Worm (Caenorhabditis elegans) whole organism, young adult: Measurements from ENCODE around the gene clec-150.

Experiments
- B0035.1 ChIP-seq: sonication (generic microtip); optimal IDR thresholded peaks from 2 replicates; lab custom pipeline; 2016; ENCODE audit warnings: missing genetic modification characterization, mild to moderate bottlenecking, missing compliant biosample characterization, missing genotype, missing genetic modification reagents
- F22D6.2 ChIP-seq: sonication (generic microtip); optimal IDR thresholded peaks from 2 replicates; lab custom pipeline; 2016; ENCODE audit warnings: mild to moderate bottlenecking, missing genetic modification characterization, missing compliant biosample characterization
- F23B12.7 ChIP-seq: sonication (generic microtip); optimal IDR thresholded peaks from 2 replicates; lab custom pipeline; 2017; ENCODE audit warnings: missing genetic modification characterization, mild to moderate bottlenecking, missing compliant biosample characterization, antibody characterized with exemption, moderate library complexity; ENCODE audit not compliant: insufficient read depth
- F33H1.4 ChIP-seq: fragments of 200-800 bp; sonication (Bioruptor generic); IDR thresholded peaks from 2 replicates; pipeline ENCODE4 v1.3.6; 2022; ENCODE audit warnings: missing genetic modification reagents, missing genetic modification characterization, missing compliant biosample characterization
- F39B2.1 ChIP-seq: fragments of 200-800 bp; sonication (Bioruptor generic); IDR thresholded peaks from 2 replicates; pipeline ENCODE4 v1.3.6; 2022; ENCODE audit warnings: missing genetic modification reagents, missing genetic modification characterization, missing compliant biosample characterization
- F49E8.2 ChIP-seq: sonication (generic microtip); optimal IDR thresholded peaks from 3 replicates; lab custom pipeline; 2017; ENCODE audit warnings: missing genetic modification characterization, mild to moderate bottlenecking, missing compliant biosample characterization, antibody characterized with exemption, moderate library complexity; ENCODE audit not compliant: insufficient read depth
- F52B5.7 ChIP-seq: sonication (generic microtip); optimal IDR thresholded peaks from 2 replicates; lab custom pipeline; 2016; ENCODE audit warnings: mild to moderate bottlenecking, missing genetic modification characterization, missing compliant biosample characterization
- F55B11.4 ChIP-seq: sonication (generic microtip); optimal IDR thresholded peaks from 2 replicates; lab custom pipeline; 2016; ENCODE audit warnings: missing compliant biosample characterization, missing genetic modification characterization, borderline replicate concordance; ENCODE audit not compliant: insufficient read depth
- K12H6.12 ChIP-seq: fragments of 200-800 bp; sonication (Bioruptor generic); optimal IDR thresholded peaks from 2 replicates; lab custom pipeline; 2018; ENCODE audit warnings: mild to moderate bottlenecking, missing genetic modification characterization, missing compliant biosample characterization
- T26A5.8 ChIP-seq: sonication (generic microtip); optimal IDR thresholded peaks from 2 replicates; lab custom pipeline; 2016; ENCODE audit warnings: missing genetic modification characterization, missing compliant biosample characterization
- Y67H2A.10 ChIP-seq: fragments of 200-800 bp; sonication (Bioruptor generic); conservative IDR thresholded peaks from 2 replicates; pipeline ENCODE4 v1.3.6; 2022; ENCODE audit warnings: missing genetic modification reagents, missing genetic modification characterization, missing compliant biosample characterization
- Y79H2A.3 ChIP-seq: fragments of 200-800 bp; sonication (Bioruptor generic); conservative IDR thresholded peaks from 2 replicates; pipeline ENCODE4 v1.3.6; 2022; ENCODE audit warnings: missing genetic modification reagents, missing genetic modification characterization, missing compliant biosample characterization
- ceh-100 ChIP-seq: fragments of 200-800 bp; sonication (Bioruptor generic); IDR thresholded peaks from 2 replicates; pipeline ENCODE4 v1.3.6; 2022; ENCODE audit warnings: missing genetic modification reagents, missing genetic modification characterization, missing compliant biosample characterization
- chd-7 ChIP-seq: sonication (generic microtip); optimal IDR thresholded peaks from 2 replicates; lab custom pipeline; 2016; ENCODE audit warnings: mild to moderate bottlenecking, missing genetic modification characterization, moderate library complexity, missing compliant biosample characterization
- gei-17 ChIP-seq: fragments of 200-800 bp; sonication (Bioruptor generic); optimal IDR thresholded peaks from 2 replicates; lab custom pipeline; 2018; ENCODE audit warnings: mild to moderate bottlenecking, missing genetic modification characterization, missing compliant biosample characterization
- him-1 ChIP-seq: sonication (generic microtip); optimal IDR thresholded peaks from 2 replicates; lab custom pipeline; 2016; ENCODE audit warnings: missing genotype, missing genetic modification reagents, missing genetic modification characterization, missing compliant biosample characterization
- hlh-26 ChIP-seq: fragments of 200-800 bp; sonication (Bioruptor generic); conservative IDR thresholded peaks from 2 replicates; pipeline ENCODE4 v1.3.6; 2022; ENCODE audit warnings: missing genetic modification reagents, missing genetic modification characterization, missing compliant biosample characterization
- hmg-20 ChIP-seq: fragments of 200-800 bp; sonication (Bioruptor generic); IDR thresholded peaks from 2 replicates; pipeline ENCODE4 v1.3.6; 2022; ENCODE audit warnings: missing genetic modification reagents, missing genetic modification characterization, missing compliant biosample characterization
- hsf-1 ChIP-seq: fragments of 200-800 bp; sonication (Bioruptor generic); IDR thresholded peaks from 2 replicates; pipeline ENCODE4 v1.3.6; 2022; ENCODE audit warnings: missing genetic modification reagents, missing genetic modification characterization, missing compliant biosample characterization
- lag-1 ChIP-seq: fragments of 200-800 bp; sonication (Bioruptor generic); IDR thresholded peaks from 2 replicates; pipeline ENCODE4 v1.3.6; 2022; ENCODE audit warnings: missing genetic modification reagents, missing genetic modification characterization, missing compliant biosample characterization
- let-526 ChIP-seq: fragments of 200-800 bp; sonication (Bioruptor generic); IDR thresholded peaks from 2 replicates; pipeline ENCODE4 v1.3.6; 2022; ENCODE audit warnings: missing genetic modification reagents, missing genetic modification characterization, missing compliant biosample characterization
- lir-1 ChIP-seq: fragments of 200-800 bp; sonication (Bioruptor generic); conservative IDR thresholded peaks from 2 replicates; pipeline ENCODE4 v1.3.6; 2022; ENCODE audit warnings: missing genetic modification reagents, missing genetic modification characterization, missing compliant biosample characterization
- lsl-1 ChIP-seq: fragments of 200-800 bp; sonication (Bioruptor generic); optimal IDR thresholded peaks from 2 replicates; lab custom pipeline; 2018; ENCODE audit warnings: mild to moderate bottlenecking, missing genetic modification characterization, moderate library complexity, missing compliant biosample characterization
- madf-10 ChIP-seq: sonication (generic microtip); optimal IDR thresholded peaks from 2 replicates; lab custom pipeline; 2016; ENCODE audit warnings: mild to moderate bottlenecking, missing genetic modification characterization, missing compliant biosample characterization
- mcd-1 ChIP-seq: fragments of 200-800 bp; sonication (Bioruptor generic); IDR thresholded peaks from 2 replicates; pipeline ENCODE4 v1.3.6; 2022; ENCODE audit warnings: missing genetic modification reagents, missing genetic modification characterization, missing compliant biosample characterization
- mel-28 ChIP-seq: sonication (generic microtip); optimal IDR thresholded peaks from 2 replicates; lab custom pipeline; 2016; ENCODE audit warnings: borderline replicate concordance, mild to moderate bottlenecking, missing genetic modification characterization, missing compliant biosample characterization
- nfya-1 ChIP-seq: sonication (generic microtip); optimal IDR thresholded peaks from 2 replicates; lab custom pipeline; 2017; ENCODE audit warnings: antibody characterized with exemption, missing compliant biosample characterization, missing genetic modification characterization, borderline replicate concordance; ENCODE audit not compliant: insufficient read depth
- nhr-120 ChIP-seq: fragments of 200-800 bp; sonication (Bioruptor generic); IDR thresholded peaks from 2 replicates; pipeline ENCODE4 v1.3.6; 2022; ENCODE audit warnings: missing genetic modification characterization, missing compliant biosample characterization
- nhr-90 ChIP-seq: sonication (generic microtip); optimal IDR thresholded peaks from 2 replicates; lab custom pipeline; 2016; ENCODE audit warnings: missing genotype, mild to moderate bottlenecking, missing genetic modification characterization, missing compliant biosample characterization
- rec-8 ChIP-seq, 2 experiments: sonication (generic microtip); optimal IDR thresholded peaks; 2 replicates each; lab custom pipeline; 2016; ENCODE audit warnings: mild to moderate bottlenecking in 2 of 2, missing genetic modification characterization in 2 of 2, missing genetic modification reagents in 2 of 2, missing genotype in 2 of 2, missing biosample characterization in 1 of 2, missing compliant biosample characterization in 1 of 2, moderate library complexity in 1 of 2
- snpc-1.3 ChIP-seq: sonication (generic microtip); optimal IDR thresholded peaks from 2 replicates; lab custom pipeline; 2017; ENCODE audit warnings: missing genetic modification characterization, mild to moderate bottlenecking, missing compliant biosample characterization, antibody characterized with exemption, moderate library complexity, missing genotype, missing genetic modification reagents; ENCODE audit not compliant: insufficient read depth
- sptf-2 ChIP-seq: fragments of 200-800 bp; sonication (Bioruptor generic); optimal IDR thresholded peaks from 2 replicates; lab custom pipeline; 2018; ENCODE audit warnings: mild to moderate bottlenecking, missing genetic modification characterization, missing compliant biosample characterization
- tbx-9 ChIP-seq: sonication (generic microtip); optimal IDR thresholded peaks from 2 replicates; lab custom pipeline; 2016; ENCODE audit warnings: borderline replicate concordance, missing genetic modification characterization, inconsistent platforms, missing compliant biosample characterization
- tlf-1 ChIP-seq: fragments of 200-800 bp; sonication (Bioruptor generic); optimal IDR thresholded peaks from 2 replicates; lab custom pipeline; 2018; ENCODE audit warnings: mild to moderate bottlenecking, missing genetic modification characterization, missing compliant biosample characterization
- unc-62 ChIP-seq: fragments of 150-350 bp; optimal IDR thresholded peaks from 2 replicates; lab custom pipeline; 2014; ENCODE audit warnings: missing biosample characterization, missing genetic modification reagents, missing genetic modification characterization
- zfh-2 ChIP-seq: fragments of 200-800 bp; sonication (Bioruptor generic); conservative IDR thresholded peaks from 2 replicates; pipeline ENCODE4 v1.3.6; 2022; ENCODE audit warnings: missing genetic modification reagents, missing genetic modification characterization, missing compliant biosample characterization
- ztf-25 ChIP-seq: fragments of 200-800 bp; sonication (Bioruptor generic); IDR thresholded peaks from 2 replicates; pipeline ENCODE4 v1.3.6; 2022; ENCODE audit warnings: missing genetic modification reagents, missing genetic modification characterization, missing compliant biosample characterization

clec-150 gene

DNA sequence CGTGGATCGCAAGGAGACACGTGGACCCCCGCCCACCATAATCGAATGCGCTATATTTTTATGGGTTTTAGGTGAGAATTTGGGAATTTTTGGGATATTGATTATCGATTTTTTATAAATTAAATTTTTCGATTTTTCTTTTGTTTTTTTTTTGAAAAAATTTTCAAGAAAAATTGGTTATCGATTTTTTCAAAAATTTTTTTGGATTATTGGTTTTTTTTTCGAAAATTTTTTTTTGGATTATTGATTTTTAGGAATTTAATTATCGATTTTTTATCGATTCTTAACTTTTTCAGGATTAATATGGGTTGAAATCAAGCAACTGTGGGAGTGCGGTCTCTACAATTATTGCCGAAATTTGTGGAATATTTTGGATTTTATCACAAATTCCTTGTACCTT is 5.9 kb upstream of the clec-150 start:
- TF ChIP-seq F52B5.7 (tag; lab: Kevin White, UChicago) (no peak), gei-17 (GFP tag; lab: Kevin White, UChicago) (no peak), chd-7 (no peak), nhr-120 (GFP tag; lab: Robert Waterston, UW) (no peak), mel-28 (tag; lab: Kevin White, UChicago) (no peak), hlh-26 (GFP tag; lab: Robert Waterston, UW) (no peak), zfh-2 (GFP tag; lab: Robert Waterston, UW) (no peak), madf-10 (tag; lab: Kevin White, UChicago) (no peak), lag-1 (no peak), hsf-1 (no peak), F49E8.2 (tag; lab: Kevin White, UChicago) (no peak)

DNA sequence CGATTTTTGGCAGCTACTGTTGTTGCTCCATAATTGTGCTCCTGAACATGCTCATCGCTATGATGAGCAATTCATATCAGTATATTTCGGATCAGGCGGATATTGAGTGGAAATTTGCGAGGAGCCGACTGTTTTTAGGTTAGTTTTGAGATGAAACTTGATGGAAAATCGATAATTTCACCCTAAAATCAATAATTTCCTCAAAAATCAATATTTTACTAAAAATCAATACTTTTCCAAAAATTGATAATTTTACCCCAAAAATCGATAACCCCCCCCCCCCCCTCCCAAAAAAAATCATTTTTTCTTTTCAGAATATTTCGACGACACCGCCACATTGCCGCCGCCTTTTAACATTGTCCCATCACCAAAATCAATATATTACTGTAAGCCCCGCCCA is 3.7 kb upstream of the clec-150 start:
- TF ChIP-seq ztf-25 (GFP tag; lab: Robert Waterston, UW) (no peak), Y79H2A.3 (no peak), tlf-1 (GFP tag; lab: Kevin White, UChicago) (no peak), F39B2.1 (GFP tag; lab: Robert Waterston, UW) (no peak), F33H1.4 (no peak), lsl-1 (GFP tag; lab: Kevin White, UChicago) (no peak), F55B11.4 (tag; lab: Kevin White, UChicago) (no peak), B0035.1 (tag; lab: Kevin White, UChicago) (no peak), F23B12.7 (tag; lab: Kevin White, UChicago) (no peak)

DNA sequence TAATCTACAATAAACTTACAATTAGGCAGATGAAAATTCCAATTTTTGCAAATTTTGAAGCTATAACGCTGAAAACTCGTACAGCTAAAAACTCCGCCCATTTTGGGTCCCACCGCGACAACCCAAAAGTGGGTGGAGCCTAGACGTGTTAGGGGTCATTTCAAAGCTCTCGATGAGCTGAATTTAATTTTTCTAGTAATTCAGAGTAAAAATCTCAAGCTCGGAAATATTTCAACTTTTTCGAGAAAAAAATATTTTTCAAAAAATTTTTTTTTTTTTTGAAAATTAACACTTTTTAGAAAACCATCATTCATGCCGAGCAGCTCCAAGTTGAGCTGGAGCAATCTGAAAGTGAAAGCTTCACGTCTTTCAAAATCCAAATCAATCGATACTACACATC is 1.2 kb upstream of the clec-150 start, which contains the start of gene R06B10.7:
R06B10.7 (minus strand) TSS at position 101 of the 400 bp plus-strand sequence.
- no peak for TF ChIP-seq sptf-2
- no peak for TF ChIP-seq F22D6.2 (tag; lab: Kevin White, UChicago)
- TF ChIP-seq Y67H2A.10 (GFP tag; lab: Robert Waterston, UW), result no peak
- no peak for TF ChIP-seq mcd-1 (GFP tag; lab: Robert Waterston, UW)
- TF ChIP-seq snpc-1.3, result no peak
- TF ChIP-seq nhr-90 (tag; lab: Kevin White, UChicago), result no peak
- no peak for TF ChIP-seq him-1 (tag; lab: Kevin White, UChicago)
- TF ChIP-seq rec-8 (tag; optimal IDR thresholded peaks at IDR 0.05; lab: Kevin White, UChicago), result no peak
- no peak for TF ChIP-seq let-526 (GFP tag; lab: Robert Waterston, UW)
- TF ChIP-seq K12H6.12 (tag; lab: Kevin White, UChicago), result no peak
- TF ChIP-seq nfya-1 (tag; lab: Kevin White, UChicago), result no peak
- TF ChIP-seq ceh-100 (GFP tag; lab: Robert Waterston, UW), result no peak
- TF ChIP-seq mel-28 (tag; lab: Kevin White, UChicago), result no peak
- TF ChIP-seq lir-1 (GFP tag; lab: Robert Waterston, UW), result no peak
- no peak for TF ChIP-seq tbx-9 (tag; lab: Kevin White, UChicago)
- TF ChIP-seq F23B12.7 (tag; lab: Kevin White, UChicago), result no peak
- no peak for TF ChIP-seq hmg-20 (GFP tag; lab: Robert Waterston, UW)
- no peak for TF ChIP-seq T26A5.8 (tag; lab: Kevin White, UChicago)
- no peak for TF ChIP-seq unc-62 (GFP tag; lab: Kevin White, UChicago)
